Worm (Caenorhabditis elegans): ENCODE results near the gene ZK899.2.

The ZK899.2 gene

DNA sequence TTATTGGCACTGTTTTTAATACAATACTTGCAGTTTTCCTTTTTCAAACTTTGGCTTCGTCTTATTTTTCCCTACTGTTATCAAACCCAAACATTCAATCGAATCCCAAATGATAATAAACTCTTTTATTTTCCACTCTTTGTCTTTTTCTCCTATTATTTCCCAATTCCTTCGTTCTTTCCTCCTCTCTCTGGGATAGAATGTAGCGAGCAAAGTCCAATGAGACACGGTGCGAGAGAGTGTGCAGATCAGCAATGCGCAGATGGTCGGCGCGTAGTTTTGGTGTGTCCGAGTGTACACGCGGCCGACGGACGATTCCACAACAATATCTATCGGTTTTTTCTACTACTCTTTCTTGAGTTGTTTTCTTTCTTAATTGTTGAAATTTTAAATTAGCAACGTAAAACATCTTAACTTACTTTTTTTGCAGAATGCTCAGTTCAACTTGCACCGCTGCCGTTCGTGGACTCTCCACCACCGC, 20.8 kb downstream of the ZK899.2 start, which contains the start of gene B0272.3 (continued):
- no peak; the same call in 1 of the 2 replicates for TF ChIP-seq dmd-6 (GFP tag; IDR thresholded peaks at IDR 0.05)
- no peak for TF ChIP-seq jun-1 (tag; optimal IDR thresholded peaks at IDR 0.05)
- no peak for TF ChIP-seq nhr-237 (tag; optimal IDR thresholded peaks at IDR 0.05)
- TF ChIP-seq lsy-2 (tag; optimal IDR thresholded peaks at IDR 0.05) = peak in 1 of 2 experiments; percentile 4
- peak; percentile 1 to 13 for TF ChIP-seq daf-16 (GFP tag; optimal IDR thresholded peaks at IDR 0.05)
- peak; percentile 90 for TF ChIP-seq daf-16 (tag; optimal IDR thresholded peaks at IDR 0.05)
- no peak for TF ChIP-seq ceh-32 (tag; optimal IDR thresholded peaks at IDR 0.05; ENCODE audit: poor library complexity)
- peak; percentile 41 for TF ChIP-seq nhr-25 (tag; optimal IDR thresholded peaks at IDR 0.05; ENCODE audit: borderline replicate concordance, insufficient read depth)
- TF ChIP-seq sdz-12 (GFP tag; optimal IDR thresholded peaks at IDR 0.05) = no peak
- TF ChIP-seq unc-62 (GFP tag; optimal IDR thresholded peaks at IDR 0.05 in 1 of 2) = peak in 1 of 2 experiments; percentile 50
- no peak for TF ChIP-seq unc-62 (tag; optimal IDR thresholded peaks at IDR 0.05)
- TF ChIP-seq hlh-11 (tag; optimal IDR thresholded peaks at IDR 0.05) = peak; percentile 88
- TF ChIP-seq daf-8 (GFP tag; IDR thresholded peaks at IDR 0.05) = no peak
- TF ChIP-seq hlh-30 (tag; optimal IDR thresholded peaks at IDR 0.05; ENCODE audit: insufficient read depth) = peak; percentile 68
- TF ChIP-seq F49E8.2 (tag; optimal IDR thresholded peaks at IDR 0.05; ENCODE audit: borderline replicate concordance) = no peak
- no peak for TF ChIP-seq zfp-2 (tag; optimal IDR thresholded peaks at IDR 0.05)
- TF ChIP-seq arid-1 (GFP tag; conservative IDR thresholded peaks at IDR 0.05) = no peak
- TF ChIP-seq zag-1 (tag; optimal IDR thresholded peaks at IDR 0.05) = no peak
- peak; percentile 66 for TF ChIP-seq nhr-102 (tag; optimal IDR thresholded peaks at IDR 0.05)
- no peak for TF ChIP-seq Y105C5A.15 (GFP tag; IDR thresholded peaks at IDR 0.05)
- TF ChIP-seq lin-29 (GFP tag; IDR thresholded peaks at IDR 0.05) = no peak
- TF ChIP-seq saeg-2 (GFP tag; IDR thresholded peaks at IDR 0.05) = no peak
- no peak for TF ChIP-seq nhr-111 (GFP tag; optimal IDR thresholded peaks at IDR 0.05)
- no peak for TF ChIP-seq set-16 (GFP tag; IDR thresholded peaks at IDR 0.05)
- TF ChIP-seq nhr-77 (tag; optimal IDR thresholded peaks at IDR 0.05) = peak; percentile 68
- TF ChIP-seq mep-1 (tag; optimal IDR thresholded peaks at IDR 0.05) = peak; percentile 76
- TF ChIP-seq mxl-3 (GFP tag; optimal IDR thresholded peaks at IDR 0.05) = peak; percentile 76
- peak; percentile 61; the same call in 1 of the 2 replicates for TF ChIP-seq pha-4 (GFP tag; IDR thresholded peaks at IDR 0.05)
- no peak for TF ChIP-seq pha-4 (tag; optimal IDR thresholded peaks at IDR 0.05)
- no peak for TF ChIP-seq daf-19 (GFP tag; conservative IDR thresholded peaks at IDR 0.05)
- TF ChIP-seq F37D6.2 (tag; optimal IDR thresholded peaks at IDR 0.05) = no peak
- no peak for TF ChIP-seq dpl-1 (GFP tag; optimal IDR thresholded peaks at IDR 0.05)
- TF ChIP-seq spr-1 (tag; optimal IDR thresholded peaks at IDR 0.05) = peak; percentile 2
- no peak for TF ChIP-seq F10B5.3 (tag; optimal IDR thresholded peaks at IDR 0.05)
- TF ChIP-seq ztf-7 (tag; optimal IDR thresholded peaks at IDR 0.05) = no peak
- TF ChIP-seq nhr-6 (tag; optimal IDR thresholded peaks at IDR 0.05) = peak; percentile 10
- TF ChIP-seq tag-97 (GFP tag; IDR thresholded peaks at IDR 0.05) = no peak
- no peak for TF ChIP-seq lin-13 (GFP tag; optimal IDR thresholded peaks at IDR 0.05)
- TF ChIP-seq ZK546.5 (tag; optimal IDR thresholded peaks at IDR 0.05) = no peak
- no peak for TF ChIP-seq ceh-20 (GFP tag; IDR thresholded peaks at IDR 0.05)
- TF ChIP-seq nhr-10 (tag; optimal IDR thresholded peaks at IDR 0.05) = no peak
- TF ChIP-seq dve-1 (tag; optimal IDR thresholded peaks at IDR 0.05; ENCODE audit: insufficient read depth) = peak; percentile 91
- peak in 1 of 2 experiments; percentile 78 for TF ChIP-seq mdl-1 (tag; optimal IDR thresholded peaks at IDR 0.05)
- TF ChIP-seq pqm-1 (tag; optimal IDR thresholded peaks at IDR 0.05) = peak; percentile 63
- no peak for TF ChIP-seq vab-7 (GFP tag; IDR thresholded peaks at IDR 0.05)
- peak; percentile 83 for TF ChIP-seq nhr-11 (tag; optimal IDR thresholded peaks at IDR 0.05)
- no peak for TF ChIP-seq duxl-1 (tag; optimal IDR thresholded peaks at IDR 0.05; ENCODE audit: poor library complexity)
- peak in 1 of 2 experiments; percentile 6 for TF ChIP-seq hif-1 (tag; optimal IDR thresholded peaks at IDR 0.05)
- no peak for TF ChIP-seq R02D3.7 (tag; optimal IDR thresholded peaks at IDR 0.05)
- no peak for TF ChIP-seq daf-12 (tag; optimal IDR thresholded peaks at IDR 0.05)
- TF ChIP-seq ctbp-1 (GFP tag; IDR thresholded peaks at IDR 0.05) = no peak

All from whole organism, L4 larva.